Fruit fly (Drosophila melanogaster): Measurements from ENCODE around the gene CG10280.

DNA sequence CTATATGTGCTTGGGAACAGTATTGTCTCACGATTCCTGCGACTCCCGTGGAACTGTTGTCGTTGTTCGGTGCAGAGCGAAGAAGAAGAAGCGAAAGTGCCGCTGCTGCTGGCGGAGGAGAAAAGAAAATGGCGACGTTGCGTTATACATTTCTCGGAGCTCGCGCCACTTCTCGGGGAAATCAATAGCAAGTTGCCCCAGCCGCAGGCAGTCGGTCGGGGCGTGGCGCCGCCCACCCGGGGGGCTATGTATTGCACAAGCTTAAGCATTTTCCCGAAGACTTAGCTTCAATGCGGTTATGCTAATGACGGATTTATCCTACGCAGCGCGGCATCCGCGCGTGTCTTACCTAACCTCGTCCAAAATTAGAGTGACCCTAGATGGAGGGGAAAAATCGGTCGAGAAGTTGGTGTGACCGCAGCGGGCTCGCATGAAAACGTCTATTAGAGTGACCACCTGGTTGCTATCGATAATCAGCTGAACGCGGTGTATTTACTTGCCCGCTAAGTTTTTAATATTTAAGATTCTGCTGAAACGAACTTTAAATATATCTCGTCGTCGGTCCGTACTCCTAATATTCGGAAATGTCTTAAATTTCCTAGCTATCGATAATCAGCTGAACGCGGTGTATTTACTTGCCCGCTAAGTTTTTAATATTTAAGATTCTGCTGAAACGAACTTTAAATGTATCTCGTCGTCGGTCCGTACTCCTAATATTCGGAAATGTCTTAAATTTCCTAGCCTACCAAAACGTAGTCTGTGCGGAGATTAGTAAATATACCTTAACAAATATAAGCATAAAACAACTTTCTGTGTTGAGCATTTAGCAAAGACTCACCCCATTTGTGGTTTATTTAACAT, 3.3 kb downstream of the CG10280 start, which contains the start of gene Rm62:
- TF ChIP-seq fd96Ca (GFP tag; IDR thresholded peaks at IDR 0.05) = no peak
- peak; percentile 62; the same call in 2 of the 3 replicates for TF ChIP-seq CG4496 (GFP tag; IDR thresholded peaks at IDR 0.05)
- TF ChIP-seq Pif1B (GFP tag; optimal IDR thresholded peaks at IDR 0.05) = no peak
- TF ChIP-seq CG34367 (tag; optimal IDR thresholded peaks at IDR 0.05) = no peak
- no peak for TF ChIP-seq CG8301 (tag; optimal IDR thresholded peaks at IDR 0.05)
- no peak for TF ChIP-seq CG8159 (tag; optimal IDR thresholded peaks at IDR 0.05)
- TF ChIP-seq CG10348 (GFP tag; IDR thresholded peaks at IDR 0.05) = no peak
- TF ChIP-seq Snoo (tag; optimal IDR thresholded peaks at IDR 0.05) = no peak
- TF ChIP-seq EcR (GFP tag; optimal IDR thresholded peaks at IDR 0.05) = no peak
